Worm (Caenorhabditis elegans): Measurements from ENCODE around the gene sri-42.

DNA sequence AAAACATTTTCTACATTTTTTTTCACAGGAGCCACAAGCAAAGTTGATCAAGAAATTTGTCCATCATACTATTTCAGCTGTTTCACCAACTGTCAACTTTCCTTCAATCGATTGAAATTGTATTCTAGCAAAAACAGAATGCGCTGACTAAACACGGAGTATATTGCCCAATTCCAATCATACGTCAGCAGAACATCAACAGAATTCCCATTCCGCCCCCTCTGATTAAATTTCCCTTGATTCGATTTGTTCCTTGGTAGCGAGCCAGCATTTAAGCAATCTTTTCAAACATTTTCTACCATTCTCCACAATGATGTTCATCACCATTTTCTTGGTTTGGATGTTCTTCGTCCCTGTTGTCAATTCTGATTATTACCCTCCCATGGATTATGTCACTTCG lies 3.1 kb upstream of the sri-42 start, which contains the start of gene T10D4.15:
- TF ChIP-seq unc-39 (tag; optimal IDR thresholded peaks at IDR 0.05) (no peak), snpc-4 (tag; optimal IDR thresholded peaks at IDR 0.05) (no peak), hmg-1.1 (GFP tag; IDR thresholded peaks at IDR 0.05) (no peak), unc-62 (GFP tag; optimal IDR thresholded peaks at IDR 0.05 in 1 of 2) (peak in 1 of 2 experiments; percentile 45), unc-62 (tag; optimal IDR thresholded peaks at IDR 0.05) (no peak), nhr-77 (tag; optimal IDR thresholded peaks at IDR 0.05) (no peak), lin-13 (GFP tag; optimal IDR thresholded peaks at IDR 0.05) (no peak), pqm-1 (tag; optimal IDR thresholded peaks at IDR 0.05) (no peak)

All from whole organism, L4 larva.